Fruit fly (Drosophila melanogaster) whole organism, pupa: Measurements from ENCODE around the gene Plap.

Experiments
- CG10348 ChIP-seq: fragments of 200-800 bp; sonication (Bioruptor generic); IDR thresholded peaks from 2 replicates; pipeline ENCODE4 v1.3.6; 2022; ENCODE audit warnings: missing biosample characterization, missing genetic modification characterization
- CG12605 ChIP-seq: fragments of 200-800 bp; sonication (Bioruptor generic); IDR thresholded peaks from 2 replicates; pipeline ENCODE4 v1.3.6; 2022; ENCODE audit warnings: missing biosample characterization, missing genetic modification characterization
- CG13204 ChIP-seq: fragments of 200-800 bp; sonication (Bioruptor generic); optimal IDR thresholded peaks from 2 replicates; lab custom pipeline; 2018; ENCODE audit warnings: missing biosample characterization, mild to moderate bottlenecking, missing genetic modification characterization, moderate library complexity
- CG14655 ChIP-seq: fragments of 200-800 bp; sonication (Bioruptor generic); optimal IDR thresholded peaks from 3 replicates; lab custom pipeline; 2017; ENCODE audit warnings: mild to moderate bottlenecking, missing biosample characterization, missing genetic modification reagents, missing genetic modification characterization
- CG15710 ChIP-seq: fragments of 200-800 bp; sonication (Bioruptor generic); optimal IDR thresholded peaks from 2 replicates; lab custom pipeline; 2018; ENCODE audit warnings: missing biosample characterization, mild to moderate bottlenecking, missing genetic modification characterization, moderate library complexity
- CG17806 ChIP-seq: fragments of 200-800 bp; sonication (Bioruptor generic); optimal IDR thresholded peaks from 2 replicates; lab custom pipeline; 2018; ENCODE audit warnings: missing biosample characterization, mild to moderate bottlenecking, missing genetic modification characterization, moderate library complexity
- CG32121 ChIP-seq: fragments of 200-800 bp; sonication (Bioruptor generic); IDR thresholded peaks from 2 replicates; pipeline ENCODE4 v1.3.6; 2022; ENCODE audit warnings: missing biosample characterization, missing genetic modification characterization
- CG34367 ChIP-seq: fragments of 200-800 bp; sonication (Bioruptor generic); optimal IDR thresholded peaks from 2 replicates; lab custom pipeline; 2018; ENCODE audit warnings: missing biosample characterization, mild to moderate bottlenecking, missing genetic modification characterization
- CG4496 ChIP-seq: fragments of 200-800 bp; sonication (Bioruptor generic); IDR thresholded peaks from 3 replicates; pipeline ENCODE4 v1.3.6; 2022; ENCODE audit warnings: missing biosample characterization, missing genetic modification characterization
- CG8159 ChIP-seq: fragments of 200-800 bp; sonication (Bioruptor generic); optimal IDR thresholded peaks from 3 replicates; lab custom pipeline; 2018; ENCODE audit warnings: missing biosample characterization, mild to moderate bottlenecking, missing genetic modification characterization, moderate library complexity
- CG8301 ChIP-seq: fragments of 200-800 bp; sonication (Bioruptor generic); optimal IDR thresholded peaks from 2 replicates; lab custom pipeline; 2018; ENCODE audit warnings: missing biosample characterization, mild to moderate bottlenecking, missing genetic modification characterization
- CG9948 ChIP-seq: fragments of 200-800 bp; sonication (Bioruptor generic); optimal IDR thresholded peaks from 2 replicates; lab custom pipeline; 2018; ENCODE audit warnings: missing biosample characterization, mild to moderate bottlenecking, missing genetic modification characterization, moderate library complexity
- D1 ChIP-seq: fragments of 200-800 bp; sonication (Bioruptor generic); optimal IDR thresholded peaks from 2 replicates; lab custom pipeline; 2018; ENCODE audit warnings: missing biosample characterization, mild to moderate bottlenecking, missing genetic modification characterization, moderate library complexity
- EcR ChIP-seq: fragments of 200-800 bp; sonication (Bioruptor generic); optimal IDR thresholded peaks from 3 replicates; lab custom pipeline; 2019; ENCODE audit warnings: missing biosample characterization, missing genetic modification characterization, mild to moderate bottlenecking, moderate library complexity, missing genetic modification reagents
- Ets98B ChIP-seq: fragments of 200-800 bp; sonication (Bioruptor generic); IDR thresholded peaks from 2 replicates; pipeline ENCODE4 v1.3.6; 2022; ENCODE audit warnings: missing biosample characterization, missing genetic modification characterization
- Pif1A ChIP-seq: fragments of 200-800 bp; sonication (Bioruptor generic); optimal IDR thresholded peaks from 3 replicates; lab custom pipeline; 2016; ENCODE audit warnings: missing biosample characterization, missing genetic modification characterization
- Pif1B ChIP-seq: fragments of 200-800 bp; sonication (Bioruptor generic); optimal IDR thresholded peaks from 3 replicates; lab custom pipeline; 2016; ENCODE audit warnings: missing biosample characterization, missing genetic modification characterization
- Snoo ChIP-seq: fragments of 200-800 bp; sonication (Bioruptor generic); optimal IDR thresholded peaks from 3 replicates; lab custom pipeline; 2017; ENCODE audit warnings: missing biosample characterization, mild to moderate bottlenecking, missing genetic modification characterization, inconsistent platforms
- fd96Ca ChIP-seq: fragments of 200-800 bp; sonication (Bioruptor generic); IDR thresholded peaks from 3 replicates; pipeline ENCODE4 v1.3.6; 2022; ENCODE audit warnings: missing biosample characterization, missing genetic modification characterization
- gl ChIP-seq: fragments of 200-800 bp; sonication (Bioruptor generic); optimal IDR thresholded peaks from 2 replicates; lab custom pipeline; 2018; ENCODE audit warnings: missing biosample characterization, mild to moderate bottlenecking, missing genetic modification characterization
- rn ChIP-seq: fragments of 200-800 bp; sonication (Bioruptor generic); IDR thresholded peaks from 2 replicates; pipeline ENCODE4 v1.3.6; 2022; ENCODE audit warnings: missing biosample characterization, missing genetic modification characterization

Plap gene

DNA sequence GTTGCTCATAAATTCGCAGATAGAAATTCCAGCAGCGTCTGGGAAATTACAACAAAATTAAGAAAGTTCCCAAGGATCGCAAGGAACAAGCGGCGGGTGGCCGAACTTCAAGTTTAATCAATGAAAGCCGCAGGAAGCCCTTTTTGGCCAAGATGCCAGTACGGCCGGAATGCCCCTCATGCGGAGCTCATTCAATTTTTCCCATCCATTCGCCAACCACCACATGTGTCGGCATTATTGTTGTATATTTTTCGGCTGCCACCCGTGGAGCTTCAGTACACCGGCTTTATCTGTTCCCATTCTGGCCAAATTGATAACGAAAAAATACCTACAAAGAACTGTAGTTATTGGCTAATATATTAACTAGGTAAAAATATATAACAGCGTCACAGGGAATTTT is 41.4 kb upstream of the Plap start:
- TF ChIP-seq D1 (tag; lab: Kevin White, UChicago) (no peak), CG32121 (no peak), Ets98B (GFP tag; lab: Robert Waterston, UW) (no peak), Pif1B (GFP tag; lab: Kevin White, UChicago) (no peak), fd96Ca (GFP tag; lab: Robert Waterston, UW) (no peak), CG12605 (GFP tag; lab: Robert Waterston, UW) (no peak), CG9948 (no peak), CG14655 (no peak), CG17806 (no peak), CG34367 (tag; lab: Kevin White, UChicago) (no peak), gl (tag; lab: Kevin White, UChicago) (no peak), CG13204 (no peak), CG15710 (tag; lab: Kevin White, UChicago) (no peak), CG8159 (tag; lab: Kevin White, UChicago) (no peak), rn (GFP tag; lab: Robert Waterston, UW) (no peak), CG4496 (GFP tag; lab: Robert Waterston, UW) (no peak)

- TF ChIP-seq CG14655 (no peak), CG34367 (tag; lab: Kevin White, UChicago) (no peak), CG17806 (no peak), CG4496 (GFP tag; lab: Robert Waterston, UW) (peak; percentile 35; the same call in 1 of the 3 replicates), Pif1A (no peak), rn (GFP tag; lab: Robert Waterston, UW) (no peak), CG13204 (no peak), D1 (tag; lab: Kevin White, UChicago) (no peak), gl (tag; lab: Kevin White, UChicago) (no peak), CG8159 (tag; lab: Kevin White, UChicago) (no peak), CG10348 (GFP tag; lab: Robert Waterston, UW) (0 out of 2 replicates have a peak, but pooled peaks have one; percentile 22), CG12605 (GFP tag; lab: Robert Waterston, UW) (no peak), CG8301 (no peak), EcR (no peak), fd96Ca (GFP tag; lab: Robert Waterston, UW) (0 out of 3 replicates have a peak, but pooled peaks have one; percentile 29), Snoo (tag; lab: Kevin White, UChicago) (no peak), Pif1B (GFP tag; lab: Kevin White, UChicago) (no peak), CG15710 (tag; lab: Kevin White, UChicago) (no peak), CG32121 (no peak), CG9948 (no peak), Ets98B (GFP tag; lab: Robert Waterston, UW) (0 out of 2 replicates have a peak, but pooled peaks have one; percentile 19)
Measured at dm6 chr2L:1207432-1207831, 37.3 kb upstream of the Plap start.

DNA sequence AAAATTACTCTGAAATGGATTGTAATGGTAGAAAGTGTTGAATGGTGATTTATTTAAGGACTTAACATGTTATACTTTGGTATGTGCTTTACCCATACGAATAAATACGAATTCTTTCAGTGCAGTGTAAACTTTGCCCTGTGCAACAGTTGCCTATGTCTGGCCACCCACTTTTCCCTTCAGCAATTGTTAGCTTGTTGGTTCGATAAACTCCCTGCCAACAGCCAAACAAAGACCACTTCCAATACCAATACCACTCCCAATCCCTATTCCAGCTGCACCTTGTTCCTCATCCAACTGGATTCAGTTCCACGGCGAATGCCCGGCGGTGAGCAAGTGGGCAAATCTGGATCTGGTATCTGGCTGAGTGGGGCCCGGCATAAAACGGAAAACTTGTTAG is 33.8 kb upstream of the Plap start, which contains the start of gene CG14342:
TSS of gene CG14342 (plus strand) at position 301 of the 400 bp plus-strand sequence.
- TF ChIP-seq Pif1B (GFP tag; lab: Kevin White, UChicago) = no peak
- TF ChIP-seq D1 (tag; lab: Kevin White, UChicago) = no peak
- TF ChIP-seq fd96Ca (GFP tag; lab: Robert Waterston, UW) = no peak
- no peak for TF ChIP-seq CG13204
- no peak for TF ChIP-seq CG34367 (tag; lab: Kevin White, UChicago)
- no peak for TF ChIP-seq CG4496 (GFP tag; lab: Robert Waterston, UW)
- no peak for TF ChIP-seq CG17806
- no peak for TF ChIP-seq Pif1A
- TF ChIP-seq Snoo (tag; lab: Kevin White, UChicago) = no peak
- no peak for TF ChIP-seq CG10348 (GFP tag; lab: Robert Waterston, UW)
- TF ChIP-seq CG15710 (tag; lab: Kevin White, UChicago) = no peak
- TF ChIP-seq CG9948 = no peak
- TF ChIP-seq gl (tag; lab: Kevin White, UChicago) = no peak
- TF ChIP-seq CG12605 (GFP tag; lab: Robert Waterston, UW) = no peak
- no peak for TF ChIP-seq CG8159 (tag; lab: Kevin White, UChicago)
- TF ChIP-seq rn (GFP tag; lab: Robert Waterston, UW) = no peak
- no peak for TF ChIP-seq CG32121

dm6 chr2L:1202445-1202844 is 32.3 kb upstream of the Plap start:
- no peak for TF ChIP-seq EcR
- no peak for TF ChIP-seq CG15710 (tag; lab: Kevin White, UChicago)
- no peak for TF ChIP-seq Pif1B (GFP tag; lab: Kevin White, UChicago)
- no peak for TF ChIP-seq Ets98B (GFP tag; lab: Robert Waterston, UW)
- no peak for TF ChIP-seq CG8301
- no peak for TF ChIP-seq CG4496 (GFP tag; lab: Robert Waterston, UW)
- TF ChIP-seq CG13204 = no peak
- TF ChIP-seq CG8159 (tag; lab: Kevin White, UChicago) = no peak
- no peak for TF ChIP-seq rn (GFP tag; lab: Robert Waterston, UW)
- TF ChIP-seq CG9948 = no peak
- TF ChIP-seq CG12605 (GFP tag; lab: Robert Waterston, UW) = no peak
- no peak for TF ChIP-seq CG34367 (tag; lab: Kevin White, UChicago)
- no peak for TF ChIP-seq CG17806
- TF ChIP-seq D1 (tag; lab: Kevin White, UChicago) = no peak
- no peak for TF ChIP-seq Snoo (tag; lab: Kevin White, UChicago)
- no peak for TF ChIP-seq gl (tag; lab: Kevin White, UChicago)
- TF ChIP-seq CG32121 = no peak
- TF ChIP-seq fd96Ca (GFP tag; lab: Robert Waterston, UW) = no peak

- TF ChIP-seq D1 (tag; lab: Kevin White, UChicago) = no peak
- TF ChIP-seq Pif1B (GFP tag; lab: Kevin White, UChicago) = no peak
- TF ChIP-seq CG8159 (tag; lab: Kevin White, UChicago) = no peak
- TF ChIP-seq CG14655 = no peak
- TF ChIP-seq CG34367 (tag; lab: Kevin White, UChicago) = no peak
- TF ChIP-seq CG15710 (tag; lab: Kevin White, UChicago) = no peak
- TF ChIP-seq CG8301 = no peak
- TF ChIP-seq Ets98B (GFP tag; lab: Robert Waterston, UW) = no peak
- no peak for TF ChIP-seq CG13204
- TF ChIP-seq rn (GFP tag; lab: Robert Waterston, UW) = no peak
- no peak for TF ChIP-seq Pif1A
- TF ChIP-seq CG4496 (GFP tag; lab: Robert Waterston, UW) = no peak
- no peak for TF ChIP-seq CG12605 (GFP tag; lab: Robert Waterston, UW)
- TF ChIP-seq CG10348 (GFP tag; lab: Robert Waterston, UW) = no peak
- no peak for TF ChIP-seq gl (tag; lab: Kevin White, UChicago)
- no peak for TF ChIP-seq CG9948
- TF ChIP-seq CG17806 = no peak
- no peak for TF ChIP-seq CG32121
Measured at dm6 chr2L:1201396-1201837, 31.3 kb upstream of the Plap start.
